Fruit fly (Drosophila melanogaster) whole organism, wandering third instar larva: ENCODE data around the gene CG4332.

Experiments
- Abd-B ChIP-seq: fragments of >200 bp; optimal IDR thresholded peaks from 2 replicates; lab custom pipeline; 2017; ENCODE audit warnings: missing biosample characterization, missing genetic modification characterization
- CG32264 ChIP-seq: fragments of 200-800 bp; sonication (Bioruptor generic); optimal IDR thresholded peaks from 2 replicates; lab custom pipeline; 2016; ENCODE audit warnings: missing biosample characterization, missing genetic modification characterization
- CG9705 ChIP-seq: fragments of 200-800 bp; sonication (Bioruptor generic); optimal IDR thresholded peaks from 2 replicates; lab custom pipeline; 2018; ENCODE audit warnings: missing biosample characterization, mild to moderate bottlenecking, missing genetic modification characterization
- CrebA ChIP-seq: fragments of 200-800 bp; sonication (Bioruptor generic); optimal IDR thresholded peaks from 2 replicates; lab custom pipeline; 2016; ENCODE audit warnings: missing biosample characterization, mild to moderate bottlenecking, missing genetic modification characterization, borderline replicate concordance
- Dfd ChIP-seq: fragments of >200 bp; optimal IDR thresholded peaks from 2 replicates; lab custom pipeline; 2017; ENCODE audit warnings: missing biosample characterization, missing genetic modification characterization
- Dif ChIP-seq: fragments of 200-275, 200-300 bp; sonication (Bioruptor generic); optimal IDR thresholded peaks from 2 replicates; lab custom pipeline; 2018; ENCODE audit warnings: missing biosample characterization, missing genetic modification characterization; ENCODE audit not compliant: partially characterized antibody
- GATAd ChIP-seq: sonication (Bioruptor generic); optimal IDR thresholded peaks from 2 replicates; lab custom pipeline; 2016; ENCODE audit warnings: missing biosample characterization, missing genetic modification characterization
- HLH106 ChIP-seq: fragments of 200-800 bp; optimal IDR thresholded peaks from 3 replicates; lab custom pipeline; 2019; ENCODE audit warnings: missing biosample characterization, mild to moderate bottlenecking, missing genetic modification characterization, moderate library complexity
- Hnf4 ChIP-seq: fragments of 200-800 bp; sonication (Bioruptor generic); optimal IDR thresholded peaks from 2 replicates; lab custom pipeline; 2016; ENCODE audit warnings: missing biosample characterization, mild to moderate bottlenecking, missing genetic modification characterization
- Hr83 ChIP-seq: fragments of 200-300 bp; sonication (Bioruptor generic); optimal IDR thresholded peaks from 2 replicates; lab custom pipeline; 2016; ENCODE audit warnings: missing biosample characterization, mild to moderate bottlenecking, missing genetic modification characterization, moderate library complexity; ENCODE audit not compliant: poor library complexity, severe bottlenecking
- Mio ChIP-seq: sonication (Bioruptor generic); optimal IDR thresholded peaks from 2 replicates; lab custom pipeline; 2016; ENCODE audit warnings: missing biosample characterization, missing genetic modification characterization
- Myc ChIP-seq: fragments of >200 bp; optimal IDR thresholded peaks from 2 replicates; lab custom pipeline; 2017
- OdsH ChIP-seq: fragments of 200-800 bp; sonication (Bioruptor generic); optimal IDR thresholded peaks from 2 replicates; lab custom pipeline; 2016; ENCODE audit warnings: missing biosample characterization, mild to moderate bottlenecking, missing genetic modification characterization
- Rel ChIP-seq, 2 experiments: fragments of 200-800 bp; sonication (Bioruptor generic) in 1 of 2; optimal IDR thresholded peaks; 2 replicates in 1 of 2; 3 replicates in 1 of 2; lab custom pipeline; 2016 to 2019; ENCODE audit warnings: mild to moderate bottlenecking in 2 of 2, missing biosample characterization in 2 of 2, missing genetic modification characterization in 2 of 2, moderate library complexity in 1 of 2
- Sp1 ChIP-seq: fragments of 200-800 bp; sonication (Bioruptor generic); optimal IDR thresholded peaks from 3 replicates; lab custom pipeline; 2019; ENCODE audit warnings: missing biosample characterization, mild to moderate bottlenecking, missing genetic modification characterization, moderate library complexity
- brk ChIP-seq: fragments of 200-800 bp; sonication (Bioruptor generic); optimal IDR thresholded peaks from 2 replicates; lab custom pipeline; 2016; ENCODE audit warnings: missing biosample characterization, mild to moderate bottlenecking, missing genetic modification characterization
- dl ChIP-seq, 2 experiments: fragments of 175-275, 200-275 bp in 1 of 2; fragments of 200-275 bp in 1 of 2; sonication (Bioruptor generic); optimal IDR thresholded peaks; lab custom pipeline; 2018; ENCODE audit warnings: mild to moderate bottlenecking in 2 of 2, missing biosample characterization in 2 of 2, missing genetic modification characterization in 2 of 2, moderate library complexity in 2 of 2; ENCODE audit not compliant: partially characterized antibody in 2 of 2, insufficient read depth in 1 of 2
- dmrt93B ChIP-seq: fragments of 200-800 bp; sonication (Bioruptor generic); optimal IDR thresholded peaks from 2 replicates; lab custom pipeline; 2018; ENCODE audit warnings: missing biosample characterization, mild to moderate bottlenecking, missing genetic modification characterization
- dsf ChIP-seq: sonication (Bioruptor generic); optimal IDR thresholded peaks from 2 replicates; lab custom pipeline; 2016; ENCODE audit warnings: missing biosample characterization, missing genetic modification characterization, borderline replicate concordance
- ey ChIP-seq: fragments of 200-800 bp; sonication (Bioruptor generic); optimal IDR thresholded peaks from 2 replicates; lab custom pipeline; 2016; ENCODE audit warnings: missing biosample characterization, missing genetic modification characterization
- foxo ChIP-seq, 2 experiments: fragments of 200-800 bp; sonication (Bioruptor generic); optimal IDR thresholded peaks; 2 replicates in 1 of 2; 3 replicates in 1 of 2; lab custom pipeline; 2016 to 2017; ENCODE audit warnings: missing biosample characterization in 2 of 2, missing genetic modification characterization in 2 of 2
- fru ChIP-seq: fragments of 200-800 bp; sonication (Bioruptor generic); optimal IDR thresholded peaks from 3 replicates; lab custom pipeline; 2016; ENCODE audit warnings: missing biosample characterization, mild to moderate bottlenecking, missing genetic modification characterization
- h ChIP-seq: fragments of 200-800 bp; sonication (Bioruptor generic); optimal IDR thresholded peaks from 3 replicates; lab custom pipeline; 2016; ENCODE audit warnings: missing biosample characterization, mild to moderate bottlenecking, missing genetic modification characterization
- lola ChIP-seq: fragments of >200 bp; optimal IDR thresholded peaks from 2 replicates; lab custom pipeline; 2017; ENCODE audit warnings: missing biosample characterization, missing genetic modification characterization
- pan ChIP-seq: fragments of >200 bp; optimal IDR thresholded peaks from 2 replicates; lab custom pipeline; 2017
- psq ChIP-seq: fragments of 200-800 bp; sonication (Bioruptor generic); optimal IDR thresholded peaks from 3 replicates; lab custom pipeline; 2017; ENCODE audit warnings: missing biosample characterization, mild to moderate bottlenecking, missing genetic modification characterization, moderate library complexity
- rgr ChIP-seq: fragments of 200-800 bp; sonication (Bioruptor generic); optimal IDR thresholded peaks from 3 replicates; lab custom pipeline; 2016; ENCODE audit warnings: missing biosample characterization, mild to moderate bottlenecking, missing genetic modification characterization
- sv ChIP-seq: fragments of 200-800 bp; sonication (Bioruptor generic); optimal IDR thresholded peaks from 3 replicates; lab custom pipeline; 2016; ENCODE audit warnings: missing biosample characterization, missing genetic modification characterization
- tai ChIP-seq: sonication (Bioruptor generic); optimal IDR thresholded peaks from 2 replicates; lab custom pipeline; 2016; ENCODE audit warnings: missing biosample characterization, missing genetic modification characterization
- usp ChIP-seq: fragments of >200 bp; optimal IDR thresholded peaks from 2 replicates; lab custom pipeline; 2017; ENCODE audit warnings: missing biosample characterization, missing genetic modification characterization
- woc ChIP-seq: sonication (Bioruptor generic); optimal IDR thresholded peaks from 2 replicates; lab custom pipeline; 2016; ENCODE audit warnings: missing biosample characterization, mild to moderate bottlenecking, missing genetic modification characterization

Gene CG4332

DNA sequence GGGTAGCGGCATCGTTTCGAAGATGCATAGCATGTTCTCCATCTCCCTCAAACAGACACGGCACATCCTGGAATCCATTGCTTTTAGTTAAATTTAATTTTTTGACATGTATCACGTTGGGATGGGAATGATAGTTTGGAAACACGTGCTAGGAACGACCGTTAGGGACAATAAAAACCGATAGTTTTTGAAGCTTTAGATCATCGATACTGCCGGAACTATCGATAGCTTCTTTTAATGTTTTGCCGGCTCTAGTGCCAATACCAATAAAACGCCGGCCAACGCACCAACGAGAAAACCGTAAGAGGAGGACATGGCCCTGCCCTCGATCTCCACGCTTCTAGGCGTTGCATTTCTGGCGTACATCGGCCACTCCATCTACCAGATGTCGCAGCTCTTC is at the start of gene CG4332, which contains the start of gene CG4318:
Gene CG4332, plus strand, starts transcription at position 256 of the 400 bp plus-strand sequence.
Gene CG4318, minus strand, starts transcription at position 142 of the 400 bp plus-strand sequence.
- TF ChIP-seq pan, result no peak
- TF ChIP-seq Myc (lab: Kevin White, UChicago), result peak; percentile 62

DNA sequence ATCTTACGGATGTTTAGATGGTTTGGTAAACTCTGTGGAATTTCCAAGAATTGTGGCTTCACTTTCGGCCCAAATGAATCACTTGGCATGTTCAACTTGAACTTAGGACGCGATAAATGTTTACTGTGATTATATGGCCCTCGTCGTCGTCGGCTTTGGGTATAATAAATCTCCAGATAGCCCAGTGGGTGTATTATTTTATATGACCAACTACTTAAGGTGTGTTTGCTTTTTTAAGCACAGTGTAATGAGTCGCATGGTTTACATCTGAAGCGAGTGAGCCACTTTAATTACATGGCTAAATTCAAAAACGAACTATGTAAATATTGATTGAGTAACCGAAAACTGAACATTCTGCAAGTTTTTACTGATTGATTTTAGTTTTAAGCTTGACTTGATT is 49.6 kb upstream of the CG4332 start:
- TF ChIP-seq ey (GFP tag; lab: Kevin White, UChicago), result no peak
- no peak for TF ChIP-seq dsf (GFP tag; lab: Kevin White, UChicago)
- no peak for TF ChIP-seq CG9705
- no peak for TF ChIP-seq h (GFP tag; lab: Kevin White, UChicago)
- no peak for TF ChIP-seq fru
- no peak for TF ChIP-seq HLH106
- no peak for TF ChIP-seq Sp1
- TF ChIP-seq Hr83 (GFP tag; lab: Kevin White, UChicago), result no peak
- TF ChIP-seq Abd-B (GFP tag; lab: Kevin White, UChicago), result no peak
- no peak for TF ChIP-seq Mio (GFP tag; lab: Kevin White, UChicago)
- no peak for TF ChIP-seq CrebA (GFP tag; lab: Kevin White, UChicago)
- no peak for TF ChIP-seq Dif
- TF ChIP-seq woc (GFP tag; lab: Kevin White, UChicago), result no peak
- no peak for TF ChIP-seq tai (GFP tag; lab: Kevin White, UChicago)
- no peak for TF ChIP-seq sv
- no peak for TF ChIP-seq dl (GFP tag; optimal IDR thresholded peaks at IDR 0.05; lab: Kevin White, UChicago; ENCODE audit: insufficient read depth in 1 of 2, partially characterized antibody in 2 of 2)
- no peak for TF ChIP-seq OdsH
- no peak for TF ChIP-seq Dfd (GFP tag; lab: Kevin White, UChicago)
- TF ChIP-seq psq, result no peak

DNA sequence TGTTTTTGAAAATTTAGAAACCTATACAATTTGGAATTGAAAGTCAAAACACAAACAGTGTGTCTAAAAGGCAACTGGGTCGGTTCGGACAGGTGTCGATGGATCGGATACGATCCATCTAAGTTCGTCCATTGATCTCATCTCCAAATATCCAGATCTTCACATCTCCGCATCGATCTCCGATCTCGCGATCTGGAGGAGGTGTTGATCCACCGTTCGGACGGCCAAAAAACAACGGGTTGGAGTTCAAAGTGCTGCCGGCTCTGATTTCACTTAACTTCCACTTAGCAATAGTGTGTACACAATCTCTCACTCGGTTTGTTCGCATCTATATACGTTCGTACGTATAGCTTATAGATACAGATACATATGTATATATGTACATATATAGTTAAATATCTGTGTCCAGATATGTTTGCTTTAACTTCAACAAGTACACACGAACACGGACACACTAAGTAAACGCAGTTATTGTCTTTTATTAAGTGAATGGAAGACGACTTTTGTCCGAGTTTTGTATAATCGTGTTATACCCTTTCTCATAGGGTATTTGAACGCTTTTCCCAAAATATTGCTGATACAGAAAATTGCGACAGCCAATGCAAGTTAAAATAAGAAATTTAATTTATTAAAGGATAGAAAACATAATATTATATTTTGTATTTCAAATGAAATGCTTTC is 46.6 kb upstream of the CG4332 start, which contains the start of gene Fer3HCH:
Gene Fer3HCH, minus strand, starts transcription at position 51 of the 681 bp plus-strand sequence.
- TF ChIP-seq dmrt93B (GFP tag; lab: Kevin White, UChicago), result no peak
- TF ChIP-seq CG32264, result no peak
- TF ChIP-seq foxo (GFP tag; optimal IDR thresholded peaks at IDR 0.05; lab: Kevin White, UChicago), result no peak
- no peak for TF ChIP-seq tai (GFP tag; lab: Kevin White, UChicago)
- no peak for TF ChIP-seq sv
- no peak for TF ChIP-seq lola (GFP tag; lab: Kevin White, UChicago)
- no peak for TF ChIP-seq usp (GFP tag; lab: Kevin White, UChicago)
- TF ChIP-seq brk (GFP tag; lab: Kevin White, UChicago), result no peak
- no peak for TF ChIP-seq dsf (GFP tag; lab: Kevin White, UChicago)
- no peak for TF ChIP-seq Dfd (GFP tag; lab: Kevin White, UChicago)
- TF ChIP-seq Dif, result no peak
- TF ChIP-seq rgr (GFP tag; lab: Kevin White, UChicago), result no peak

DNA sequence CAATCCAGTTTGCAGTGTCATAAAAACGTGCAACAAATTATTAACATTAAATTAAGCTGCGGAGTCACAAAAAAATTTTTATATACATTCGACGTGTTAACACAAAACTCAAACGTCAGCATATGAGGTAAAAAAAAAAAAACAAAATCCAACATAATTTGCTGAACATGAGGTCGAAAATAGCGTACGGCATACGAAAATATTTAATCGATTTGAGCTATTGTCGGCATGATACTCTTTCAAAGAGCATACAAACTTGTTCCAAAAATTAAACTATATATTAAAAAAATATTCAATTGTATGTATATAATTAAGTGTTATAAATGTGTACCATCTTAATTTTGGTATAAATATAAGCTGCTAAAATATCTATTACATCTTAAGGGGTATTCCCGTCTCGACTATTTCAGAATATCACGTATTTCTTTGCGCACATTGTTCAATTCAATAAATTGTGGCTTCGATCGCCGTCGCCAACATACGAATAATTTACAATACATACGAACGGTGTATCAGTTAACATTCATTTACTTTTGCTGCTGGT is 45.2 kb upstream of the CG4332 start:
- TF ChIP-seq HLH106 (peak; percentile 32), GATAd (GFP tag; lab: Kevin White, UChicago) (no peak), psq (peak; percentile 11), Rel (GFP tag; optimal IDR thresholded peaks at IDR 0.05; lab: Kevin White, UChicago) (no peak), Rel (tag; optimal IDR thresholded peaks at IDR 0.05; lab: Kevin White, UChicago) (no peak), dmrt93B (GFP tag; lab: Kevin White, UChicago) (no peak), CG9705 (no peak), foxo (GFP tag; optimal IDR thresholded peaks at IDR 0.05; lab: Kevin White, UChicago) (no peak), dsf (GFP tag; lab: Kevin White, UChicago) (no peak), Hnf4 (GFP tag; lab: Kevin White, UChicago) (no peak), Dif (no peak), sv (no peak)

DNA sequence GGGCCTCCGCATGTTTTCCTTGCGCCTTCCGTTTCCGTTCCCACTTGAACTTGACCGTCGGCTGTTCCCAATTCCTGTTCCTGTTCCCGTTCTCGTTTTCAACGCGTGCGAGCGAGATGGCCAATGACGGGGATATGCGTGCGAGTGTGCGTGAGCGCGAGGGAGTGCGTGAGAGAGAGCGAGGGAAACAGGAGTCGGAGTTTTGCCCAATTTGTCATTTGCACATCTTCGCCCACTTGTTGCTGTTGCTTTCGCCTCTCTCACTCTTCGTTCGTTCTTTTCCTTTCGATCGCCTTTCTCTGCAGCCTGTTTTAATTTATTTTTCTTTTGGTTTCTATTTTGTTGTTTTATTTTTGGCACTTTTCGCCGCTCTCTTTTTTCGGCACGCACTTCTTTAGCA is 43.0 kb upstream of the CG4332 start:
- TF ChIP-seq Mio (GFP tag; lab: Kevin White, UChicago) (no peak), psq (peak; percentile 84), Sp1 (peak; percentile 55), HLH106 (peak; percentile 10), Myc (lab: Kevin White, UChicago) (peak; percentile 7)
